Fruit fly (Drosophila melanogaster) whole organism, wandering third instar larva: ENCODE measurements around the gene Mdh2.
A peak's percentile ranks its signal among the peaks of the same experiment; 100 is the strongest.

Experiments used
- Dfd ChIP-seq: fragments of >200 bp; optimal IDR thresholded peaks from 2 replicates; lab custom pipeline; 2017; ENCODE audit warnings: missing biosample characterization, missing genetic modification characterization
- Hr78 ChIP-seq: fragments of >200 bp; optimal IDR thresholded peaks from 2 replicates; lab custom pipeline; 2017; ENCODE audit warnings: missing biosample characterization, missing genetic modification characterization
- N ChIP-seq: fragments of >200 bp; optimal IDR thresholded peaks from 2 replicates; lab custom pipeline; 2018; ENCODE audit warnings: missing biosample characterization, missing external identifiers, missing genetic modification characterization
- br ChIP-seq: fragments of 200-800 bp; sonication (Bioruptor generic); optimal IDR thresholded peaks from 2 replicates; lab custom pipeline; 2016; ENCODE audit warnings: missing biosample characterization, missing genetic modification characterization
- dmrt93B ChIP-seq: fragments of 200-800 bp; sonication (Bioruptor generic); optimal IDR thresholded peaks from 2 replicates; lab custom pipeline; 2018; ENCODE audit warnings: missing biosample characterization, mild to moderate bottlenecking, missing genetic modification characterization
- ey ChIP-seq: fragments of 200-800 bp; sonication (Bioruptor generic); optimal IDR thresholded peaks from 2 replicates; lab custom pipeline; 2016; ENCODE audit warnings: missing biosample characterization, missing genetic modification characterization
- pan ChIP-seq: fragments of >200 bp; optimal IDR thresholded peaks from 2 replicates; lab custom pipeline; 2017
- sage ChIP-seq: fragments of 200-800 bp; sonication (Bioruptor generic); optimal IDR thresholded peaks from 2 replicates; lab custom pipeline; 2016; ENCODE audit warnings: missing biosample characterization, mild to moderate bottlenecking, missing genetic modification characterization
- usp ChIP-seq: fragments of >200 bp; optimal IDR thresholded peaks from 2 replicates; lab custom pipeline; 2017; ENCODE audit warnings: missing biosample characterization, missing genetic modification characterization

DNA sequence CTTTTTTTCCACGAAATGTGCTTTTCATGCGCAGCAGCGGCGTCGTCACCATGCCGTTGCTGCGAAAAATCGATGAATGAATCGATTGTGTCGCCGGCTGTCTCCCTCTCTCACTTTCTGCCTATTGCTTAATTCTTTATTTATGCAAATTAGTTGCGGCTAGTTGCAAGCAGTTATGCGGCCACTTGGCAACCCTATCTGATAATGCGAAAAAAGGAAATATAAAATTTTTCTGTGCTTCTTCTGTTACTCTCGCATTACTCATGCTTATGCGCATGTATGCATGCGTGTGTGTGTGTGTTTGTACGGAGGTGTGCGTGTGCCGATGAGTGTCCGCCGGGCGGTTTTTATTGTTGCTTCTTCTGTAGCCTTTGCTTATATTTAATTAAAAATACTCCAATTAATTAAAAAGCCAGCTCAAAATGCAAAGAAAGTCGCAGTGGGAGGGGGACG is 17.5 kb downstream of the Mdh2 start:
- TF ChIP-seq br (GFP tag; lab: Kevin White, UChicago) (peak; percentile 19), usp (GFP tag; lab: Kevin White, UChicago) (no peak), Dfd (GFP tag; lab: Kevin White, UChicago) (no peak), dmrt93B (GFP tag; lab: Kevin White, UChicago) (no peak), Hr78 (no peak), pan (lab: Kevin White, UChicago) (no peak), ey (peak; percentile 45), sage (no peak), N (GFP tag; lab: Kevin White, UChicago) (no peak)
